Worm (Caenorhabditis elegans) whole organism, L3 larva: ENCODE measurements around the gene cyp-13A4.

Source experiments
- egl-27 ChIP-seq: sonication (generic microtip); optimal IDR thresholded peaks from 4 replicates; lab custom pipeline; 2017; ENCODE audit warnings: missing biosample characterization, missing genetic modification reagents, missing genetic modification characterization
- lin-15B ChIP-seq: fragments of 150-350 bp; optimal IDR thresholded peaks from 2 replicates; lab custom pipeline; 2014; ENCODE audit warnings: missing biosample characterization, missing genetic modification characterization
- nhr-11 ChIP-seq: fragments of 150-350 bp; optimal IDR thresholded peaks from 2 replicates; lab custom pipeline; 2014; ENCODE audit warnings: missing biosample characterization, missing genetic modification characterization
- nhr-237 ChIP-seq: fragments of 150-350 bp; optimal IDR thresholded peaks from 2 replicates; lab custom pipeline; 2014; ENCODE audit warnings: missing biosample characterization, missing genetic modification characterization
- nhr-76 ChIP-seq: fragments of 150-350 bp; sonication (generic microtip); optimal IDR thresholded peaks from 5 replicates; lab custom pipeline; 2014; ENCODE audit warnings: missing biosample characterization, missing genetic modification characterization
- unc-39 ChIP-seq: sonication (generic microtip); optimal IDR thresholded peaks from 4 replicates; lab custom pipeline; 2017; ENCODE audit warnings: missing biosample characterization, missing genetic modification characterization
- unc-62 ChIP-seq: fragments of 150-350 bp; sonication (generic microtip); optimal IDR thresholded peaks from 4 replicates; lab custom pipeline; 2014; ENCODE audit warnings: missing biosample characterization, missing genetic modification reagents, missing genetic modification characterization

DNA sequence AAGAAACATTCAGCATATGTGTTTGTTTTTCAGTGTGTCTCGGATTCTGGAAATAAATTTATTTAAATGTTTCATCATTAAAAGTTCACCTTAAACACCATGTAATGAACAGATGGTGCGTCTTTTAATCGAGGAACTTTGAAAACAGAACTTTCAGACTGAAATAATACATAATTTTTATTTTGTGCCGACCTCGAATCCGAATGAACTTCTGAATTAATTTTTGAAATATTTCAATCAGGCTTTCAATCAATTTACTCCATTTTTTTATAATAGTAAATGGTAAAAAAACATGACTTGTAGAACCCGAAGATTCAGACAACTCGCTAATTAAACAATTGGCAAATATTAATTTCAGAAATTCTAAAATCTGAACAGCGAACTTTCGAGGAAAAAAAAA lies 15.2 kb downstream of the cyp-13A4 start, which contains the start of gene T10B9.14:
- no peak for TF ChIP-seq unc-62
- no peak for TF ChIP-seq egl-27 (tag; lab: Kevin White, UChicago)
- TF ChIP-seq unc-39 (tag; lab: Kevin White, UChicago): no peak
- TF ChIP-seq nhr-237 (tag; lab: Kevin White, UChicago): no peak
- TF ChIP-seq lin-15B: no peak
- TF ChIP-seq nhr-76 (tag; lab: Kevin White, UChicago): no peak
- no peak for TF ChIP-seq nhr-11 (tag; lab: Kevin White, UChicago)
